Worm (Caenorhabditis elegans) whole organism, L2 larva: Measurements from ENCODE around the gene F49C12.5.

Source experiments
- lin-13 ChIP-seq: fragments of 150-350 bp; optimal IDR thresholded peaks from 2 replicates; lab custom pipeline; 2014; ENCODE audit warnings: missing biosample characterization, missing genetic modification reagents, missing genetic modification characterization
- nhr-10 ChIP-seq: sonication (generic microtip); optimal IDR thresholded peaks from 2 replicates; lab custom pipeline; 2017; ENCODE audit warnings: missing biosample characterization, missing genetic modification characterization
- nhr-11 ChIP-seq: fragments of 150-350 bp; optimal IDR thresholded peaks from 2 replicates; lab custom pipeline; 2014; ENCODE audit warnings: missing biosample characterization, missing genetic modification characterization
- nhr-237 ChIP-seq: fragments of 150-350 bp; optimal IDR thresholded peaks from 2 replicates; lab custom pipeline; 2014; ENCODE audit warnings: missing biosample characterization, missing genetic modification characterization
- snpc-4 ChIP-seq: fragments of 150-350 bp; optimal IDR thresholded peaks from 2 replicates; lab custom pipeline; 2014; ENCODE audit warnings: missing biosample characterization, missing genetic modification characterization
- unc-39 ChIP-seq: fragments of 150-350 bp; optimal IDR thresholded peaks from 2 replicates; lab custom pipeline; 2014; ENCODE audit warnings: missing biosample characterization, missing genetic modification characterization
- ztf-11 ChIP-seq: sonication (generic microtip); optimal IDR thresholded peaks from 2 replicates; lab custom pipeline; 2017; ENCODE audit warnings: missing biosample characterization, missing genetic modification characterization

- TF ChIP-seq nhr-10 (tag; lab: Kevin White, UChicago) (no peak), lin-13 (GFP tag; lab: Kevin White, UChicago) (no peak), nhr-237 (no peak), snpc-4 (tag; lab: Kevin White, UChicago) (no peak), unc-39 (no peak), ztf-11 (tag; lab: Kevin White, UChicago) (no peak), nhr-11 (tag; lab: Kevin White, UChicago) (no peak)
These were observed 43.0 kb upstream of the F49C12.5 start, which contains the start of gene col-120 for ce11 chrIV:9261687-9262086.
